Worm (Caenorhabditis elegans): ENCODE results near the gene gcy-22.
A peak's percentile ranks its signal among the peaks of the same experiment; 100 is the strongest.

Gene gcy-22

DNA sequence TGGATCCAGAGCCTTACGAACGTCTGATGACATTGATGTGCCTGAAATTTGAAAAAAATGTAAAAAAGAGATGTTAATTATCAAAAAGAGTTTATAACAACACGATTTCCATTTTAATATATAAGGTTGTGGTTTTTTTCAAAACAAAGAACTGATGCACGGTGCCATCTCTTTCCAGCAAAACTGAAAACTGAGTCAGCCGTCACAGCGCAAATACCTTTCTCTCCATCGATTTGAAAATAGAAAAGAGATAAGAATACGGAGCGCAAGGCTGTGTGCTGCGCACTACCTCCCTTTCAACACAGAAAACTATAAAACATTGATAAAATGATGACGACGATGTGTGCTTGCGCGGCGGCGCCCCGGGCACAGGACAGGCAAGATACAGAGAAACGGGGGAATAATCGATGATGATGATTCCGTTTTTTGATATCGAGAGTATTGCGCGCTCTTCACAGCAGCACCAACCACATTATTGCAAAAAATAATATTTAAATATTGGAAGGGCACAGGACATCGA, 32.4 kb downstream of the gcy-22 start, which contains the start of gene Y44A6D.3:
TSS of gene Y44A6D.3 (minus strand) at position 51 of the 520 bp plus-strand sequence.
- no peak for TF ChIP-seq ZK185.1 (tag; optimal IDR thresholded peaks at IDR 0.05; ENCODE audit: poor library complexity, severe bottlenecking)
- TF ChIP-seq lir-1 (GFP tag; conservative IDR thresholded peaks at IDR 0.05), result no peak
- TF ChIP-seq repo-1 (tag; optimal IDR thresholded peaks at IDR 0.05), result no peak
- no peak for TF ChIP-seq hlh-12 (tag; optimal IDR thresholded peaks at IDR 0.05)
- TF ChIP-seq hmg-1.2 (GFP tag; IDR thresholded peaks at IDR 0.05), result no peak
- TF ChIP-seq B0336.3 (GFP tag; IDR thresholded peaks at IDR 0.05), result no peak
- no peak for TF ChIP-seq unc-130 (GFP tag; optimal IDR thresholded peaks at IDR 0.05)
- no peak for TF ChIP-seq hlh-26 (GFP tag; conservative IDR thresholded peaks at IDR 0.05)
- TF ChIP-seq chd-7 (tag; optimal IDR thresholded peaks at IDR 0.05), result no peak
- peak; percentile 65 for TF ChIP-seq nhr-80 (tag; optimal IDR thresholded peaks at IDR 0.05)
- TF ChIP-seq C06A6.2 (GFP tag; conservative IDR thresholded peaks at IDR 0.05), result no peak
- no peak for TF ChIP-seq pbrm-1 (GFP tag; IDR thresholded peaks at IDR 0.05)
- TF ChIP-seq ztf-22 (GFP tag; optimal IDR thresholded peaks at IDR 0.05), result no peak
- no peak for TF ChIP-seq ztf-6 (GFP tag; IDR thresholded peaks at IDR 0.05)
- no peak for TF ChIP-seq cebp-1 (GFP tag; IDR thresholded peaks at IDR 0.05)
- TF ChIP-seq cebp-1 (tag; optimal IDR thresholded peaks at IDR 0.05), result peak; percentile 24
- no peak for TF ChIP-seq him-1 (tag; optimal IDR thresholded peaks at IDR 0.05)
- TF ChIP-seq ztf-26 (tag; optimal IDR thresholded peaks at IDR 0.05), result no peak
- TF ChIP-seq atf-7 (tag; optimal IDR thresholded peaks at IDR 0.05), result peak; percentile 31
- TF ChIP-seq madf-8 (GFP tag; conservative IDR thresholded peaks at IDR 0.05), result no peak
- no peak for TF ChIP-seq egl-18 (GFP tag; IDR thresholded peaks at IDR 0.05)
- no peak for TF ChIP-seq ceh-91 (GFP tag; IDR thresholded peaks at IDR 0.05)
- no peak for TF ChIP-seq Y56A3A.18 (GFP tag; IDR thresholded peaks at IDR 0.05)
- TF ChIP-seq somi-1 (GFP tag; optimal IDR thresholded peaks at IDR 0.05), result no peak
- TF ChIP-seq madf-10 (tag; optimal IDR thresholded peaks at IDR 0.05), result peak; percentile 10
- peak; percentile 22 for TF ChIP-seq attf-5 (GFP tag; optimal IDR thresholded peaks at IDR 0.05)

DNA sequence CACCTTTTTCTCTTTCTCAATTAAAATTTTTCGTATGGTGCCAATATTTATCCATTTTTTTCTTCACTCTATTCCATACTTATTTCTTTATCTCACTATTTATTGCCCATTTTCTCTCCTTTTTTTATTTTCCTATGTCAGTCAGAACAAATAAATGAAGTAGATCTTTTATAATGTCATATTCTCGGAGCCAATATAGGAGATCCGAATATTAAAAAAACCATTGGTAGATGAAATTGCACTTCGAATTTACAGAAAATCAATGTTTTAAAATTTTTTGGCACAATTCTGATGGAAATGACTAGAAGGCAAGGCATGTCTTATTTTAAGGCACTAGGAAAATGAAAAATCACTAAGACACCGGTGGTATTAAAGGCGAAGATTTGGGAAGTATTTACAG, 34.2 kb downstream of the gcy-22 start:
- peak in 1 of 3 experiments; percentile 23 for TF ChIP-seq lin-35 (GFP tag; optimal IDR thresholded peaks at IDR 0.05)
- no peak for TF ChIP-seq nhr-27 (tag; optimal IDR thresholded peaks at IDR 0.05)
- 0 out of 2 replicates have a peak, but pooled peaks have one; percentile 46 for TF ChIP-seq nfyb-1 (GFP tag; IDR thresholded peaks at IDR 0.05)

DNA sequence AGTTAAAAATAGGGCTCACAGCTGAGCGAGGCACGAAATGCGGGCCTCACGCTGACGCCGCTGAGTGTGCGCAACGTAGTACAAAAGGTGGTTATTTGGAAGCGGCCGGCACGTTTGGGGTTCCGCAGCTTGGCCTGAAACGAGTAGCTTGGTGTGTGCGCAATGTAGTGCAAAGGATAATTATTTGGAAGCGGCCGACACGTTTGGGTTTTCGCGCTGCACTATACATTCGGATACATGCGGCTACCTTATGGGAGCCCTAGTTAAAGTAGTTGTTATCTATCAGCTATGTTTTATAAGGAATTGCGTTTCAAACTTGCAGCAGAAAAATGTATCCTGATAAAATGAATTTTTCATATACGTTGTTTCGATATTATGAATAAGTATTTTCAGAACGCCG, 34.9 kb downstream of the gcy-22 start, which contains the start of gene Y44A6D.1:
TSS of gene Y44A6D.1 (minus strand) at position 23 of the 400 bp plus-strand sequence.
- TF ChIP-seq cebp-2 (GFP tag; IDR thresholded peaks at IDR 0.05) (no peak), F37B4.10 (GFP tag; IDR thresholded peaks at IDR 0.05) (no peak), snpc-1.1 (tag; optimal IDR thresholded peaks at IDR 0.05; ENCODE audit: insufficient read depth) (peak; percentile 10), hmg-1.2 (GFP tag; IDR thresholded peaks at IDR 0.05) (peak; percentile 15; the same call in 1 of the 2 replicates), nhr-90 (tag; optimal IDR thresholded peaks at IDR 0.05) (no peak), zfh-2 (GFP tag; conservative IDR thresholded peaks at IDR 0.05) (0 out of 2 replicates have a peak, but pooled peaks have one; percentile 27), lir-1 (GFP tag; conservative IDR thresholded peaks at IDR 0.05) (no peak), snpc-4 (GFP tag; optimal IDR thresholded peaks at IDR 0.05) (no peak), snpc-4 (tag; optimal IDR thresholded peaks at IDR 0.05) (peak in 2 of 4 experiments; percentile 67 to 75)

All from whole organism, young adult.